In genomic region chr3R:11976556-11977335, dm6 we compare ENCODE assay signal across 4 fruit fly cellular contexts.
TF ChIP-seq lines count a peak whose summit lies in the region.

TSS of gene CG10005 (minus strand) at chr3R:11977197.

- no peak for TF ChIP-seq CTCF in whole organism, embryonic (GFP tag; optimal IDR thresholded peaks at IDR 0.05; lab: Kevin White, UChicago)

TF ChIP-seq in whole organism, embryonic, 481 proteins besides CTCF, POLR2A, EP300 and RAD21 (continues in another document):
- TF ChIP-seq H15 (GFP tag; IDR thresholded peaks at IDR 0.05; lab: Robert Waterston, UW), result 0 out of 3 replicates have a peak, but pooled peaks have one; percentile 12
- no peak for TF ChIP-seq H2.0 (GFP tag; IDR thresholded peaks at IDR 0.05; lab: Robert Waterston, UW)
- TF ChIP-seq chinmo (GFP tag; IDR thresholded peaks at IDR 0.05; lab: Robert Waterston, UW; ENCODE audit: partially characterized antibody), result 0 out of 4 replicates have a peak, but pooled peaks have one; percentile 65
- TF ChIP-seq oc (tag; optimal IDR thresholded peaks at IDR 0.05; lab: Kevin White, UChicago), result peak; percentile 20
- no peak for TF ChIP-seq CG6791 (GFP tag; IDR thresholded peaks at IDR 0.05; lab: Robert Waterston, UW; ENCODE audit: partially characterized antibody)
- peak; percentile 18; the same call in 1 of the 3 replicates for TF ChIP-seq CG2199 (GFP tag; IDR thresholded peaks at IDR 0.05; lab: Robert Waterston, UW)
- peak; percentile 60 for TF ChIP-seq nom (GFP tag; optimal IDR thresholded peaks at IDR 0.05; lab: Kevin White, UChicago)
- TF ChIP-seq CG3163 (GFP tag; optimal IDR thresholded peaks at IDR 0.05; lab: Kevin White, UChicago), result peak; percentile 90
- TF ChIP-seq CG11085 (GFP tag; IDR thresholded peaks at IDR 0.05; lab: Robert Waterston, UW), result 0 out of 2 replicates have a peak, but pooled peaks have one; percentile 26
- TF ChIP-seq z (GFP tag; IDR thresholded peaks at IDR 0.05; lab: Robert Waterston, UW), result peak; percentile 89
- peak; percentile 7 for TF ChIP-seq CG2202 (tag; optimal IDR thresholded peaks at IDR 0.05; lab: Kevin White, UChicago)
- peak; percentile 69 for TF ChIP-seq kni (GFP tag; optimal IDR thresholded peaks at IDR 0.05; lab: Kevin White, UChicago)
- TF ChIP-seq Blimp-1 (GFP tag; optimal IDR thresholded peaks at IDR 0.05; lab: Kevin White, UChicago), result peak; percentile 90
- peak; percentile 29; the same call in 1 of the 2 replicates for TF ChIP-seq ato (GFP tag; IDR thresholded peaks at IDR 0.05; lab: Robert Waterston, UW; ENCODE audit: partially characterized antibody)
- TF ChIP-seq pros (GFP tag; optimal IDR thresholded peaks at IDR 0.05; lab: Kevin White, UChicago), result peak; percentile 2
- TF ChIP-seq CG31224 (GFP tag; IDR thresholded peaks at IDR 0.05; lab: Robert Waterston, UW), result 0 out of 2 replicates have a peak, but pooled peaks have one; percentile 6
- no peak for TF ChIP-seq CG13894 (tag; optimal IDR thresholded peaks at IDR 0.05; lab: Kevin White, UChicago)
- peak; percentile 40 to 67 for TF ChIP-seq Trl (optimal IDR thresholded peaks at IDR 0.05; lab: Kevin White, UChicago)
- no peak for TF ChIP-seq Trl (GFP tag; optimal IDR thresholded peaks at IDR 0.05; lab: Kevin White, UChicago)
- TF ChIP-seq CG16815 (GFP tag; optimal IDR thresholded peaks at IDR 0.05; lab: Kevin White, UChicago), result no peak

TF ChIP-seq in whole organism, prepupa, 60 proteins besides CTCF, POLR2A, EP300 and RAD21 (continues in another document):
- TF ChIP-seq CG6276 (GFP tag; optimal IDR thresholded peaks at IDR 0.05; lab: Kevin White, UChicago), result no peak
- no peak for TF ChIP-seq Ets21C (GFP tag; optimal IDR thresholded peaks at IDR 0.05; lab: Kevin White, UChicago)
- no peak for TF ChIP-seq Met (GFP tag; optimal IDR thresholded peaks at IDR 0.05; lab: Kevin White, UChicago)
- no peak for TF ChIP-seq CG6163 (GFP tag; IDR thresholded peaks at IDR 0.05; lab: Robert Waterston, UW)
- TF ChIP-seq Ets96B (tag; optimal IDR thresholded peaks at IDR 0.05; lab: Kevin White, UChicago), result no peak
- TF ChIP-seq CG11294 (GFP tag; IDR thresholded peaks at IDR 0.05; lab: Robert Waterston, UW), result no peak
- TF ChIP-seq CG6792 (GFP tag; optimal IDR thresholded peaks at IDR 0.05; lab: Kevin White, UChicago), result no peak
- TF ChIP-seq esn (GFP tag; optimal IDR thresholded peaks at IDR 0.05; lab: Kevin White, UChicago), result no peak
- TF ChIP-seq eg (GFP tag; IDR thresholded peaks at IDR 0.05; lab: Robert Waterston, UW), result no peak
- no peak for TF ChIP-seq CG16779 (tag; optimal IDR thresholded peaks at IDR 0.05; lab: Kevin White, UChicago)
- TF ChIP-seq dsx (GFP tag; optimal IDR thresholded peaks at IDR 0.05; lab: Kevin White, UChicago; ENCODE audit: poor library complexity, severe bottlenecking), result peak; percentile 15
- TF ChIP-seq CG32006 (GFP tag; optimal IDR thresholded peaks at IDR 0.05; lab: Kevin White, UChicago), result no peak
- no peak for TF ChIP-seq CG3919 (GFP tag; optimal IDR thresholded peaks at IDR 0.05; lab: Kevin White, UChicago)
- TF ChIP-seq spab (GFP tag; optimal IDR thresholded peaks at IDR 0.05; lab: Kevin White, UChicago), result no peak
- peak; percentile 22 to 59 for TF ChIP-seq ss (GFP tag; optimal IDR thresholded peaks at IDR 0.05; lab: Kevin White, UChicago)
- no peak for TF ChIP-seq acj6 (GFP tag; optimal IDR thresholded peaks at IDR 0.05; lab: Kevin White, UChicago)
- no peak for TF ChIP-seq CG8319 (GFP tag; optimal IDR thresholded peaks at IDR 0.05; lab: Kevin White, UChicago)
- no peak for TF ChIP-seq CG3032 (tag; optimal IDR thresholded peaks at IDR 0.05; lab: Kevin White, UChicago)
- TF ChIP-seq CG10669 (GFP tag; optimal IDR thresholded peaks at IDR 0.05; lab: Kevin White, UChicago), result no peak
- TF ChIP-seq CG8119 (GFP tag; IDR thresholded peaks at IDR 0.05; lab: Robert Waterston, UW), result no peak
- TF ChIP-seq Lpt (GFP tag; optimal IDR thresholded peaks at IDR 0.05; lab: Kevin White, UChicago), result no peak
- no peak for TF ChIP-seq Hr39 (GFP tag; optimal IDR thresholded peaks at IDR 0.05; lab: Kevin White, UChicago)
- peak; percentile 57 for TF ChIP-seq CG6854 (GFP tag; optimal IDR thresholded peaks at IDR 0.05; lab: Kevin White, UChicago)
- TF ChIP-seq Gug (GFP tag; IDR thresholded peaks at IDR 0.05; lab: Robert Waterston, UW), result no peak
- TF ChIP-seq CG11902 (GFP tag; optimal IDR thresholded peaks at IDR 0.05; lab: Kevin White, UChicago), result no peak

TF ChIP-seq in whole organism, pupa, 21 proteins besides CTCF, POLR2A, EP300 and RAD21:
- no peak for TF ChIP-seq CG15710 (tag; optimal IDR thresholded peaks at IDR 0.05; lab: Kevin White, UChicago)
- TF ChIP-seq Ets98B (GFP tag; IDR thresholded peaks at IDR 0.05; lab: Robert Waterston, UW), result peak; percentile 30; the same call in 1 of the 2 replicates
- peak; percentile 95 for TF ChIP-seq EcR (GFP tag; optimal IDR thresholded peaks at IDR 0.05; lab: Kevin White, UChicago)
- peak; percentile 25 for TF ChIP-seq Pif1B (GFP tag; optimal IDR thresholded peaks at IDR 0.05; lab: Kevin White, UChicago)

TF ChIP-seq in whole organism, wandering third instar larva, 38 proteins besides CTCF, POLR2A, EP300 and RAD21:
- TF ChIP-seq sage (GFP tag; optimal IDR thresholded peaks at IDR 0.05; lab: Kevin White, UChicago), result no peak
- peak; percentile 71 for TF ChIP-seq Dif (GFP tag; optimal IDR thresholded peaks at IDR 0.05; lab: Kevin White, UChicago; ENCODE audit: partially characterized antibody)
- TF ChIP-seq br (GFP tag; optimal IDR thresholded peaks at IDR 0.05; lab: Kevin White, UChicago), result peak; percentile 0
- no peak for TF ChIP-seq CG9705 (GFP tag; optimal IDR thresholded peaks at IDR 0.05; lab: Kevin White, UChicago)
- peak; percentile 44 for TF ChIP-seq fru (GFP tag; optimal IDR thresholded peaks at IDR 0.05; lab: Kevin White, UChicago)
- no peak for TF ChIP-seq Rel (GFP tag; optimal IDR thresholded peaks at IDR 0.05; lab: Kevin White, UChicago)
- TF ChIP-seq Rel (tag; optimal IDR thresholded peaks at IDR 0.05; lab: Kevin White, UChicago), result peak; percentile 3
- no peak for TF ChIP-seq HLH106 (tag; optimal IDR thresholded peaks at IDR 0.05; lab: Kevin White, UChicago)
- no peak for TF ChIP-seq CrebA (GFP tag; optimal IDR thresholded peaks at IDR 0.05; lab: Kevin White, UChicago; ENCODE audit: borderline replicate concordance)
- TF ChIP-seq Hr83 (GFP tag; optimal IDR thresholded peaks at IDR 0.05; lab: Kevin White, UChicago; ENCODE audit: poor library complexity, severe bottlenecking), result no peak
- no peak for TF ChIP-seq brk (GFP tag; optimal IDR thresholded peaks at IDR 0.05; lab: Kevin White, UChicago)
- TF ChIP-seq sv (GFP tag; optimal IDR thresholded peaks at IDR 0.05; lab: Kevin White, UChicago), result no peak
- no peak for TF ChIP-seq N (GFP tag; optimal IDR thresholded peaks at IDR 0.05; lab: Kevin White, UChicago)
- TF ChIP-seq Mio (GFP tag; optimal IDR thresholded peaks at IDR 0.05; lab: Kevin White, UChicago), result no peak
- TF ChIP-seq jim (GFP tag; optimal IDR thresholded peaks at IDR 0.05; lab: Kevin White, UChicago), result no peak
- peak; percentile 19 to 45 for TF ChIP-seq dl (GFP tag; optimal IDR thresholded peaks at IDR 0.05; lab: Kevin White, UChicago; ENCODE audit: insufficient read depth in 1 of 2, partially characterized antibody in 2 of 2)
- TF ChIP-seq Sp1 (GFP tag; optimal IDR thresholded peaks at IDR 0.05; lab: Kevin White, UChicago), result peak; percentile 11

Comparison
In these comparisons a context has a peak if more than half of its experiments do, and no peak if none do; other contexts are left out.
1. Of the 7 proteins assayed by ChIP-seq in both whole organism, embryonic and whole organism, prepupa: peak only in whole organism, embryonic: Blimp-1; only in whole organism, prepupa: CG6854 and Sox102F; in both: none; in neither: 4.